Worm (Caenorhabditis elegans) whole organism, late embryonic: ENCODE data around the gene pqn-62.

Source experiments
- K02D7.2 ChIP-seq: sonication (generic microtip); optimal IDR thresholded peaks from 2 replicates; lab custom pipeline; 2017; ENCODE audit warnings: mild to moderate bottlenecking, missing genetic modification characterization, missing compliant biosample characterization
- elt-2 ChIP-seq: sonication (generic microtip); optimal IDR thresholded peaks from 2 replicates; lab custom pipeline; 2016; ENCODE audit warnings: missing genetic modification reagents, missing genetic modification characterization, missing compliant biosample characterization

pqn-62 gene

DNA sequence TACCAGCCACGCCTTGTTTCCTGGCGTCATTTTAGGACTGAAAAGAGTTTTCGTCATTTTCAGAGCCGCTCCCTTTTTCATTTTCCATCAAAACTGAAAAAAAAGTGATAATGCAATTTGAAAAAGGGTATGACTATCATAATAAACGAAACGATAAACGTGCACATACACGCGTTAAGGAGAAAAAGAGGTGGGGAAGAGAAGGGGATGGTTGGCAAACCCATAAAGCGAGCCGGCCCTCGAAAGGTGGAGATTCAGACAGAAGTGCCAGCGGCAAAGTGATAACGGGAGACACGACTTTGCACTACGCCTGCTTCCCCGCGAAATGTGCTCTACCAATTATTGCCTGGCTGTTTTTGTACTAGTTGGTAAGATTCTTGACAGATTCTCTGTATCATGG, 56.9 kb downstream of the pqn-62 start, which contains the start of gene nspg-14:
Gene nspg-14, plus strand, starts transcription at position 250 of the 400 bp plus-strand sequence.
- peak; percentile 47 for TF ChIP-seq elt-2 (tag; lab: Kevin White, UChicago)
- TF ChIP-seq K02D7.2 (tag; lab: Kevin White, UChicago): no peak
